Fruit fly (Drosophila melanogaster) whole organism, embryonic: ENCODE data around the gene CG1172.

ENCODE experiments used
- Blimp-1 ChIP-seq: fragments of 200-800 bp; sonication (Bioruptor generic); optimal IDR thresholded peaks from 3 replicates; lab custom pipeline; 2018; ENCODE audit warnings: missing biosample characterization, missing genetic modification characterization, mild to moderate bottlenecking, moderate library complexity, missing genetic modification reagents
- CG10209 ChIP-seq: fragments of 200-800 bp; sonication (Bioruptor generic); optimal IDR thresholded peaks from 3 replicates; lab custom pipeline; 2017; ENCODE audit warnings: missing biosample characterization, mild to moderate bottlenecking, missing genetic modification characterization, missing genetic modification reagents
- CG10366 ChIP-seq: fragments of 200-800 bp; sonication (Bioruptor generic); IDR thresholded peaks from 2 replicates; pipeline ENCODE4 v1.3.6; 2022; ENCODE audit warnings: missing biosample characterization, missing genetic modification characterization
- CG10431 ChIP-seq: fragments of 200-800 bp; sonication (Bioruptor generic); optimal IDR thresholded peaks from 3 replicates; lab custom pipeline; 2018; ENCODE audit warnings: missing biosample characterization, mild to moderate bottlenecking, missing genetic modification characterization
- CG12391 ChIP-seq: fragments of 200-800 bp; sonication (Bioruptor generic); optimal IDR thresholded peaks from 3 replicates; lab custom pipeline; 2018; ENCODE audit warnings: missing biosample characterization, mild to moderate bottlenecking, missing genetic modification characterization, moderate library complexity
- CG12659 ChIP-seq: fragments of 200-800 bp; sonication (Bioruptor generic); optimal IDR thresholded peaks from 3 replicates; lab custom pipeline; 2017; ENCODE audit warnings: mild to moderate bottlenecking, missing biosample characterization, missing genetic modification reagents, missing genetic modification characterization
- CG14441 ChIP-seq: fragments of 200-800 bp; sonication (Bioruptor generic); IDR thresholded peaks from 2 replicates; pipeline ENCODE4 v1.3.6; 2022; ENCODE audit warnings: missing biosample characterization, missing genetic modification characterization
- CG15479 ChIP-seq: fragments of 200-800 bp; sonication (Bioruptor generic); optimal IDR thresholded peaks from 3 replicates; lab custom pipeline; 2019; ENCODE audit warnings: missing biosample characterization, mild to moderate bottlenecking, missing genetic modification characterization, moderate library complexity
- CG16779 ChIP-seq: fragments of 200-800 bp; sonication (Bioruptor generic); IDR thresholded peaks from 2 replicates; pipeline ENCODE4 v1.3.6; 2022; ENCODE audit warnings: missing biosample characterization, missing genetic modification characterization
- CG1792 ChIP-seq: fragments of 200-800 bp; sonication (Bioruptor generic); optimal IDR thresholded peaks from 2 replicates; lab custom pipeline; 2016; ENCODE audit warnings: missing biosample characterization, missing genetic modification characterization
- CG2199 ChIP-seq: fragments of 200-800 bp; sonication (Bioruptor generic); IDR thresholded peaks from 3 replicates; pipeline ENCODE4 v1.3.6; 2022; ENCODE audit warnings: missing biosample characterization, missing genetic modification characterization
- CG30020 ChIP-seq: fragments of 200-800 bp; optimal IDR thresholded peaks from 2 replicates; lab custom pipeline; 2019; ENCODE audit warnings: missing biosample characterization, mild to moderate bottlenecking, missing genetic modification characterization, moderate library complexity
- CG4730 ChIP-seq: fragments of 200-800 bp; sonication (Bioruptor generic); IDR thresholded peaks from 2 replicates; pipeline ENCODE4 v1.3.6; 2022; ENCODE audit warnings: missing biosample characterization, missing genetic modification characterization
- CG6683 ChIP-seq: fragments of 200-800 bp; sonication (Bioruptor generic); optimal IDR thresholded peaks from 2 replicates; lab custom pipeline; 2017; ENCODE audit warnings: missing biosample characterization, mild to moderate bottlenecking, missing genetic modification characterization, missing genetic modification reagents
- CG6765 ChIP-seq: fragments of 200-800 bp; sonication (Bioruptor generic); optimal IDR thresholded peaks from 3 replicates; lab custom pipeline; 2017; ENCODE audit warnings: missing biosample characterization, mild to moderate bottlenecking, missing genetic modification characterization
- CG8359 ChIP-seq: fragments of 200-800 bp; sonication (Bioruptor generic); optimal IDR thresholded peaks from 2 replicates; lab custom pipeline; 2017; ENCODE audit warnings: missing biosample characterization, mild to moderate bottlenecking, missing genetic modification characterization, borderline replicate concordance
- CkIIα-i1 ChIP-seq: fragments of 200-800 bp; sonication (Bioruptor generic); IDR thresholded peaks from 2 replicates; pipeline ENCODE4 v1.3.6; 2022; ENCODE audit warnings: missing biosample characterization, missing genetic modification characterization
- Dad ChIP-seq: fragments of 200-800 bp; sonication (Bioruptor generic); optimal IDR thresholded peaks from 3 replicates; lab custom pipeline; 2016; ENCODE audit warnings: missing biosample characterization, missing genetic modification characterization
- Dbx ChIP-seq: fragments of 200-800 bp; sonication (Bioruptor generic); IDR thresholded peaks from 3 replicates; pipeline ENCODE4 v1.3.6; 2022; ENCODE audit warnings: missing biosample characterization, missing genetic modification characterization
- Deaf1 ChIP-seq: fragments of 200-800 bp; optimal IDR thresholded peaks from 3 replicates; lab custom pipeline; 2019; ENCODE audit warnings: missing biosample characterization, mild to moderate bottlenecking, missing genetic modification characterization, moderate library complexity
- Doc3 ChIP-seq: fragments of 200-800 bp; sonication (Bioruptor generic); IDR thresholded peaks from 3 replicates; pipeline ENCODE4 v1.3.6; 2022; ENCODE audit warnings: missing biosample characterization, missing genetic modification characterization; ENCODE audit not compliant: partially characterized antibody
- Eip74EF ChIP-seq, 2 experiments: fragments of 200-800 bp in 1 of 2; fragments of >200 bp in 1 of 2; sonication (Bioruptor generic) in 1 of 2; optimal IDR thresholded peaks; 2 replicates each; lab custom pipeline; 2017 to 2019; ENCODE audit warnings: missing biosample characterization in 2 of 2, missing genetic modification characterization in 2 of 2, mild to moderate bottlenecking in 1 of 2, moderate library complexity in 1 of 2
- Ets65A ChIP-seq: fragments of 200-800 bp; sonication (Bioruptor generic); peaks from one replicate; lab custom pipeline; 2016; ENCODE audit warnings: missing biosample characterization, missing genetic modification characterization
- Ets97D ChIP-seq: fragments of 200-800 bp; sonication (Bioruptor generic); optimal IDR thresholded peaks from 3 replicates; lab custom pipeline; 2016; ENCODE audit warnings: missing biosample characterization, missing genetic modification characterization
- Nf-YC ChIP-seq: fragments of 200-800 bp; optimal IDR thresholded peaks from 3 replicates; lab custom pipeline; 2019; ENCODE audit warnings: missing biosample characterization, mild to moderate bottlenecking, missing genetic modification characterization, moderate library complexity
- Trl ChIP-seq, 3 experiments: fragments of >200 bp in 2 of 3; fragments of 200-800 bp in 1 of 3; sonication (Bioruptor generic) in 1 of 3; optimal IDR thresholded peaks; 2 replicates in 1 of 3; 3 replicates in 2 of 3; lab custom pipeline; 2016 to 2017; ENCODE audit warnings: missing biosample characterization in 1 of 3, missing genetic modification characterization in 1 of 3
- ara ChIP-seq: fragments of 200-800 bp; sonication (Bioruptor generic); IDR thresholded peaks from 2 replicates; pipeline ENCODE4 v1.3.6; 2022; ENCODE audit warnings: missing biosample characterization, missing genetic modification characterization
- btn ChIP-seq: fragments of 200-800 bp; sonication (Bioruptor generic); optimal IDR thresholded peaks from 2 replicates; lab custom pipeline; 2016; ENCODE audit warnings: missing biosample characterization, missing genetic modification characterization
- ci ChIP-seq: fragments of 200-800 bp; sonication (Bioruptor generic); IDR thresholded peaks from 3 replicates; pipeline ENCODE4 v1.3.6; 2022; ENCODE audit warnings: missing biosample characterization, missing genetic modification characterization
- corto ChIP-seq: fragments of 200-800 bp; sonication (Bioruptor generic); optimal IDR thresholded peaks from 2 replicates; lab custom pipeline; 2016; ENCODE audit warnings: missing biosample characterization, mild to moderate bottlenecking, missing genetic modification characterization, moderate library complexity
- crc ChIP-seq: fragments of 200-800 bp; sonication (Bioruptor generic); optimal IDR thresholded peaks from 2 replicates; lab custom pipeline; 2016; ENCODE audit warnings: missing biosample characterization, missing genetic modification characterization
- crol ChIP-seq: fragments of 200-800 bp; sonication (Bioruptor generic); IDR thresholded peaks from 2 replicates; pipeline ENCODE4 v1.3.6; 2022; ENCODE audit warnings: missing biosample characterization, missing genetic modification characterization
- dmrt99B ChIP-seq: fragments of 200-800 bp; sonication (Bioruptor generic); optimal IDR thresholded peaks from 2 replicates; lab custom pipeline; 2018; ENCODE audit warnings: missing biosample characterization, mild to moderate bottlenecking, missing genetic modification characterization, moderate library complexity
- jing ChIP-seq: fragments of 200-800 bp; sonication (Bioruptor generic); optimal IDR thresholded peaks from 2 replicates; lab custom pipeline; 2018; ENCODE audit warnings: missing biosample characterization, mild to moderate bottlenecking, missing genetic modification characterization
- mirr ChIP-seq: fragments of 200-800 bp; sonication (Bioruptor generic); optimal IDR thresholded peaks from 3 replicates; lab custom pipeline; 2018; ENCODE audit warnings: missing biosample characterization, mild to moderate bottlenecking, missing genetic modification characterization
- pho ChIP-seq: fragments of 200-800 bp; sonication (Bioruptor generic); optimal IDR thresholded peaks from 2 replicates; lab custom pipeline; 2016; ENCODE audit warnings: missing biosample characterization, missing genetic modification characterization
- rib ChIP-seq: fragments of 200-800 bp; sonication (Bioruptor generic); IDR thresholded peaks from 2 replicates; pipeline ENCODE4 v1.3.6; 2022; ENCODE audit warnings: missing biosample characterization, missing genetic modification characterization
- sisA ChIP-seq: fragments of 200-800 bp; sonication (Bioruptor generic); IDR thresholded peaks from 2 replicates; pipeline ENCODE4 v1.3.6; 2022; ENCODE audit warnings: missing biosample characterization, missing genetic modification characterization
- sna ChIP-seq: fragments of 200-800 bp; sonication (Bioruptor generic); IDR thresholded peaks from 2 replicates; pipeline ENCODE4 v1.3.6; 2022; ENCODE audit warnings: missing biosample characterization, missing genetic modification characterization; ENCODE audit not compliant: partially characterized antibody
- tgo ChIP-seq: fragments of 200-800 bp; sonication (Bioruptor generic); IDR thresholded peaks from 3 replicates; pipeline ENCODE4 v1.3.6; 2022; ENCODE audit warnings: missing biosample characterization, missing genetic modification characterization
- twi ChIP-seq: fragments of 200-800 bp; optimal IDR thresholded peaks from 2 replicates; lab custom pipeline; 2019; ENCODE audit warnings: missing biosample characterization, mild to moderate bottlenecking, missing genetic modification characterization, moderate library complexity
- vfl ChIP-seq: fragments of 200-800 bp; sonication (Bioruptor generic); optimal IDR thresholded peaks from 2 replicates; lab custom pipeline; 2016; ENCODE audit warnings: missing biosample characterization, missing genetic modification characterization
- yki ChIP-seq: fragments of >200 bp; optimal IDR thresholded peaks from 3 replicates; lab custom pipeline; 2018

The CG1172 gene

DNA sequence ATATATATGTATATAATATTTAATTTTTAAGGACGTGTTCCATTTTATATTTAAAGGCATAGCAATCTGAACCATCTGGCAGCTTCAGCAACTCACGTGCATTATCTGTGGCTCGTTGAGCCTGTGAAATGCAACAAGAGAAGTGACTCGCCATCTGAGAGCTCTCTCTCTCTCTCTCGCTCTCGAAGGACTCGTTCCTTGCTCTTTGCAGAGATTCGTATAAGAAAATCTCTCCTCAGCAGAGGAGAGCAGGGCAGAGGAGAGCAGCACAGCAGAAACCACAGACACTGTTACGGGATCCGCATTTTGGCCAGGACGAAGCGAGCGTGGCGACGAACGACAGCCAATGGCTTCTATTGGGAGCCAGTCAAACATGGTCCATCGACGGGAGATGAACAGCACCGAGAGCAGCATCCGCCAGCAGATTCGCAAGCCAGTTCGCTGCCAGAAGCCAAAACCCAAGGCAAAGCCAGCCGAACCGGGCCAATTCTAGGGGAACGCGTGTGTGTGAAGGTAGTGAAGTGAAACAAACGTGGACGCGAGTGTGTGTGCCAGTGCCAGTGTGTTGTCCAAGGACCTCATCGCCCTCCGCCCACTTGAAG, 20.5 kb downstream of the CG1172 start, which contains the start of gene CG14669:
Gene CG14669, plus strand, starts transcription at position 381 of the 602 bp plus-strand sequence.
- TF ChIP-seq crc (GFP tag; lab: Kevin White, UChicago) (no peak), mirr (GFP tag; lab: Kevin White, UChicago) (no peak), dmrt99B (tag; lab: Kevin White, UChicago) (no peak), sna (GFP tag; lab: Robert Waterston, UW) (no peak), ara (GFP tag; lab: Robert Waterston, UW) (no peak), Blimp-1 (GFP tag; lab: Kevin White, UChicago) (no peak), Deaf1 (tag; lab: Kevin White, UChicago) (peak; percentile 48), CG10209 (GFP tag; lab: Kevin White, UChicago) (no peak), corto (no peak), CG6683 (GFP tag; lab: Kevin White, UChicago) (no peak), CG12391 (tag; lab: Kevin White, UChicago) (no peak), CG2199 (no peak), CG4730 (no peak), CG6765 (GFP tag; lab: Kevin White, UChicago) (no peak), Doc3 (GFP tag; lab: Robert Waterston, UW) (peak; percentile 22; the same call in 1 of the 3 replicates), Ets97D (no peak), CG30020 (tag; lab: Kevin White, UChicago) (no peak), yki (lab: Kevin White, UChicago) (peak; percentile 6), crol (GFP tag; lab: Robert Waterston, UW) (no peak), CG16779 (peak; percentile 65; the same call in 1 of the 2 replicates), btn (no peak), CG15479 (GFP tag; lab: Kevin White, UChicago) (no peak), Dbx (GFP tag; lab: Robert Waterston, UW) (0 out of 3 replicates have a peak, but pooled peaks have one; percentile 15), CG10431 (GFP tag; lab: Kevin White, UChicago) (no peak), vfl (GFP tag; lab: Kevin White, UChicago) (no peak), Trl (optimal IDR thresholded peaks at IDR 0.05; lab: Kevin White, UChicago) (peak; percentile 54 to 60), Trl (GFP tag; optimal IDR thresholded peaks at IDR 0.05; lab: Kevin White, UChicago) (no peak), Ets65A (GFP tag; lab: Kevin White, UChicago) (peak; percentile 57), Nf-YC (tag; lab: Kevin White, UChicago) (no peak), CG12659 (GFP tag; lab: Kevin White, UChicago) (no peak), rib (GFP tag; lab: Robert Waterston, UW) (no peak), jing (no peak), Eip74EF (GFP tag; optimal IDR thresholded peaks at IDR 0.05; lab: Kevin White, UChicago) (no peak), sisA (no peak), Dad (GFP tag; lab: Kevin White, UChicago) (no peak), CkIIα-i1 (GFP tag; lab: Robert Waterston, UW) (no peak), tgo (GFP tag; lab: Robert Waterston, UW) (no peak), twi (no peak), CG1792 (GFP tag; lab: Kevin White, UChicago) (no peak), ci (GFP tag; lab: Robert Waterston, UW) (no peak), CG10366 (GFP tag; lab: Robert Waterston, UW) (no peak), CG14441 (GFP tag; lab: Robert Waterston, UW) (no peak), CG8359 (GFP tag; lab: Kevin White, UChicago) (no peak), pho (no peak)
